Fruit fly (Drosophila melanogaster) whole organism, wandering third instar larva: ENCODE results near the gene Pka-C1.

ENCODE experiments used
- Abd-B ChIP-seq: fragments of >200 bp; optimal IDR thresholded peaks from 2 replicates; lab custom pipeline; 2017; ENCODE audit warnings: missing biosample characterization, missing genetic modification characterization
- CG32264 ChIP-seq: fragments of 200-800 bp; sonication (Bioruptor generic); optimal IDR thresholded peaks from 2 replicates; lab custom pipeline; 2016; ENCODE audit warnings: missing biosample characterization, missing genetic modification characterization
- CG9705 ChIP-seq: fragments of 200-800 bp; sonication (Bioruptor generic); optimal IDR thresholded peaks from 2 replicates; lab custom pipeline; 2018; ENCODE audit warnings: missing biosample characterization, mild to moderate bottlenecking, missing genetic modification characterization
- CrebA ChIP-seq: fragments of 200-800 bp; sonication (Bioruptor generic); optimal IDR thresholded peaks from 2 replicates; lab custom pipeline; 2016; ENCODE audit warnings: missing biosample characterization, mild to moderate bottlenecking, missing genetic modification characterization, borderline replicate concordance
- Dfd ChIP-seq: fragments of >200 bp; optimal IDR thresholded peaks from 2 replicates; lab custom pipeline; 2017; ENCODE audit warnings: missing biosample characterization, missing genetic modification characterization
- Dif ChIP-seq: fragments of 200-275, 200-300 bp; sonication (Bioruptor generic); optimal IDR thresholded peaks from 2 replicates; lab custom pipeline; 2018; ENCODE audit warnings: missing biosample characterization, missing genetic modification characterization; ENCODE audit not compliant: partially characterized antibody
- HLH106 ChIP-seq: fragments of 200-800 bp; optimal IDR thresholded peaks from 3 replicates; lab custom pipeline; 2019; ENCODE audit warnings: missing biosample characterization, mild to moderate bottlenecking, missing genetic modification characterization, moderate library complexity
- Hnf4 ChIP-seq: fragments of 200-800 bp; sonication (Bioruptor generic); optimal IDR thresholded peaks from 2 replicates; lab custom pipeline; 2016; ENCODE audit warnings: missing biosample characterization, mild to moderate bottlenecking, missing genetic modification characterization
- Hr83 ChIP-seq: fragments of 200-300 bp; sonication (Bioruptor generic); optimal IDR thresholded peaks from 2 replicates; lab custom pipeline; 2016; ENCODE audit warnings: missing biosample characterization, mild to moderate bottlenecking, missing genetic modification characterization, moderate library complexity; ENCODE audit not compliant: poor library complexity, severe bottlenecking
- Jra ChIP-seq: sonication (Bioruptor generic); optimal IDR thresholded peaks from 2 replicates; lab custom pipeline; 2016; ENCODE audit warnings: missing biosample characterization, missing genetic modification characterization
- Myc ChIP-seq: fragments of >200 bp; optimal IDR thresholded peaks from 2 replicates; lab custom pipeline; 2017
- N ChIP-seq: fragments of >200 bp; optimal IDR thresholded peaks from 2 replicates; lab custom pipeline; 2018; ENCODE audit warnings: missing biosample characterization, missing external identifiers, missing genetic modification characterization
- Rel ChIP-seq, 2 experiments: fragments of 200-800 bp; sonication (Bioruptor generic) in 1 of 2; optimal IDR thresholded peaks; 2 replicates in 1 of 2; 3 replicates in 1 of 2; lab custom pipeline; 2016 to 2019; ENCODE audit warnings: mild to moderate bottlenecking in 2 of 2, missing biosample characterization in 2 of 2, missing genetic modification characterization in 2 of 2, moderate library complexity in 1 of 2
- Sp1 ChIP-seq: fragments of 200-800 bp; sonication (Bioruptor generic); optimal IDR thresholded peaks from 3 replicates; lab custom pipeline; 2019; ENCODE audit warnings: missing biosample characterization, mild to moderate bottlenecking, missing genetic modification characterization, moderate library complexity
- br ChIP-seq: fragments of 200-800 bp; sonication (Bioruptor generic); optimal IDR thresholded peaks from 2 replicates; lab custom pipeline; 2016; ENCODE audit warnings: missing biosample characterization, missing genetic modification characterization
- brk ChIP-seq: fragments of 200-800 bp; sonication (Bioruptor generic); optimal IDR thresholded peaks from 2 replicates; lab custom pipeline; 2016; ENCODE audit warnings: missing biosample characterization, mild to moderate bottlenecking, missing genetic modification characterization
- dmrt93B ChIP-seq: fragments of 200-800 bp; sonication (Bioruptor generic); optimal IDR thresholded peaks from 2 replicates; lab custom pipeline; 2018; ENCODE audit warnings: missing biosample characterization, mild to moderate bottlenecking, missing genetic modification characterization
- dsf ChIP-seq: sonication (Bioruptor generic); optimal IDR thresholded peaks from 2 replicates; lab custom pipeline; 2016; ENCODE audit warnings: missing biosample characterization, missing genetic modification characterization, borderline replicate concordance
- ey ChIP-seq: fragments of 200-800 bp; sonication (Bioruptor generic); optimal IDR thresholded peaks from 2 replicates; lab custom pipeline; 2016; ENCODE audit warnings: missing biosample characterization, missing genetic modification characterization
- foxo ChIP-seq, 2 experiments: fragments of 200-800 bp; sonication (Bioruptor generic); optimal IDR thresholded peaks; 2 replicates in 1 of 2; 3 replicates in 1 of 2; lab custom pipeline; 2016 to 2017; ENCODE audit warnings: missing biosample characterization in 2 of 2, missing genetic modification characterization in 2 of 2
- fru ChIP-seq: fragments of 200-800 bp; sonication (Bioruptor generic); optimal IDR thresholded peaks from 3 replicates; lab custom pipeline; 2016; ENCODE audit warnings: missing biosample characterization, mild to moderate bottlenecking, missing genetic modification characterization
- h ChIP-seq: fragments of 200-800 bp; sonication (Bioruptor generic); optimal IDR thresholded peaks from 3 replicates; lab custom pipeline; 2016; ENCODE audit warnings: missing biosample characterization, mild to moderate bottlenecking, missing genetic modification characterization
- jim ChIP-seq: fragments of 175-275, 200-325 bp; sonication (Bioruptor generic); optimal IDR thresholded peaks from 2 replicates; lab custom pipeline; 2016; ENCODE audit warnings: missing biosample characterization, mild to moderate bottlenecking, missing genetic modification characterization
- lola ChIP-seq: fragments of >200 bp; optimal IDR thresholded peaks from 2 replicates; lab custom pipeline; 2017; ENCODE audit warnings: missing biosample characterization, missing genetic modification characterization
- pan ChIP-seq: fragments of >200 bp; optimal IDR thresholded peaks from 2 replicates; lab custom pipeline; 2017
- psq ChIP-seq: fragments of 200-800 bp; sonication (Bioruptor generic); optimal IDR thresholded peaks from 3 replicates; lab custom pipeline; 2017; ENCODE audit warnings: missing biosample characterization, mild to moderate bottlenecking, missing genetic modification characterization, moderate library complexity
- rgr ChIP-seq: fragments of 200-800 bp; sonication (Bioruptor generic); optimal IDR thresholded peaks from 3 replicates; lab custom pipeline; 2016; ENCODE audit warnings: missing biosample characterization, mild to moderate bottlenecking, missing genetic modification characterization
- sage ChIP-seq: fragments of 200-800 bp; sonication (Bioruptor generic); optimal IDR thresholded peaks from 2 replicates; lab custom pipeline; 2016; ENCODE audit warnings: missing biosample characterization, mild to moderate bottlenecking, missing genetic modification characterization
- usp ChIP-seq: fragments of >200 bp; optimal IDR thresholded peaks from 2 replicates; lab custom pipeline; 2017; ENCODE audit warnings: missing biosample characterization, missing genetic modification characterization

Gene Pka-C1

DNA sequence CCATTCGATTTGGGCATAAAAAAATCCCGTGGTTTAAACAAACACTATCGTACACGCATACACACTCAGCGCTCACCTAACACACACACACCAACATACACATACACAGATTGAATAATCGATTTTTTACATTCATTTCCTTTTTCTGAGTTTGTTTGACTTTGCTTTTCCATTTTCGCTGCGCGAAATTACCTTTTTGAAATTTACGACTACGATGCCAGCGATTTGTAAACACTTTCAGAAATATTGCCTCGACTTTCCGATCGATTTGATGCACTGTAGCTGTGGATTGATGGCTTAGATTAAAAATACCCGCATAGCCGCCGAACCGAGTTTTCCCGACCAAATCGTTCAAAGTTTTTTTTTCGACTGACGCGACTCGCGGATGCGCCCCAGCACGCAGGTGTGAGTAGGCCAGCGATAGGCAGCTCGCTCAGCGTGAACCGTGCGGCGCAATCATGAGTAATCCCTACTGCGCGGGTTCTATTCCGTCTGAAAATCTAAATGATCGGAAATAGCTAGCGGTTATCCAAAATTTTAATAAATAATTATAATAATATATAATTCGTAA lies at the start of gene Pka-C1:
Gene Pka-C1, minus strand, starts transcription at position 375 of the 571 bp plus-strand sequence.
- TF ChIP-seq Hnf4 (GFP tag; lab: Kevin White, UChicago) (peak; percentile 2), CG32264 (GFP tag; lab: Kevin White, UChicago) (no peak), Rel (GFP tag; optimal IDR thresholded peaks at IDR 0.05; lab: Kevin White, UChicago) (no peak), Rel (tag; optimal IDR thresholded peaks at IDR 0.05; lab: Kevin White, UChicago) (peak; percentile 64), Dif (GFP tag; lab: Kevin White, UChicago) (peak; percentile 55), HLH106 (tag; lab: Kevin White, UChicago) (peak; percentile 30), rgr (GFP tag; lab: Kevin White, UChicago) (peak; percentile 7), Hr83 (GFP tag; lab: Kevin White, UChicago) (peak; percentile 5), dmrt93B (peak; percentile 8), Sp1 (GFP tag; lab: Kevin White, UChicago) (peak; percentile 40), h (GFP tag; lab: Kevin White, UChicago) (no peak), foxo (GFP tag; optimal IDR thresholded peaks at IDR 0.05; lab: Kevin White, UChicago) (peak in 1 of 2 experiments; percentile 4), br (peak; percentile 13), lola (no peak)

DNA sequence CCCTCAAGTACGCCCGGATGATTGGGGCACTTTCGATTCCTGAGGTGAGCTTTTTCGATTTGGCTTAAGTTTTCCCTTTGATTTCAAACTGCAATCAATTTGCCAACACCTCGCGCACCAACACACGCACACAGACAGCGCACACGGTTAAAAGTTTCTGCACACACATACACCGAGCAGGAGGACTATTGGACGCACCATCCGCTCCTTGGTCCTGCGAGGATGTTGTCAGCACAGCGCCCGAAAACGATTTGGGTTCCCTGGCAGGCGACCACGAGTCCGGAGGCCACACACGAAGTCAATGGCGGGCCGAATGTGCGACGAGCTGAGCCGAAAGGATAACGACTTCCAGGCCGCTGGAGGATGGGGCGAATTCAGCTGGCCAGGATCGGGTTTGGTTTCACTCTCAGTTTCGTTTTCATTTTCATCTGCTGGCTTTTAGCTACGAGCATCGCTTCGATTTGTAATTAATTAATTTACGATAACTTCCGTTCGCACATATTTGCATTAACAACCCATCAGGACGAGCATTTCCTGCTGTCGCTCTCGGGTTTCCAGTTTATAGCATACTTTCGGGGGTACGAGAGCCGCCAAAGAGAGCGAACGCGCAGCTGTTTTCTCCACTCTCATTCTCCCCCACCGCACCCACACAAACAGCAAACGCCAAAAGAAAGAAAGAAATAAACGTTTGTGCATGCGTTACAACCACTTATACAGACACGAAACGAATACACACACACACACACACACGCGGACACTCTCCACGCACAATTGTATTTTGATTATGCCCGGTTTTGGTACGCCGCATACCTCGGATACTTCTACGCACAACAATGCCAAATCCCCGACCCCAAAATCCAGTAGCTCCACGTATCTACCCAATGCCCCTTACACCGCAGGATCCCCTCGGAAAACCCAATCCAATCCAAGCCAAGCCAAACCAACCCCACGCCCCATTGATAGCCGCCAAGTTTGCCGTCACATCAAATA lies 47.4 kb upstream of the Pka-C1 start, which contains the start of gene Nckx30C:
Gene Nckx30C, minus strand, starts transcription at position 260 of the 990 bp plus-strand sequence.
- TF ChIP-seq Abd-B (no peak), dsf (GFP tag; lab: Kevin White, UChicago) (no peak), br (no peak), brk (GFP tag; lab: Kevin White, UChicago) (no peak), Dfd (GFP tag; lab: Kevin White, UChicago) (peak; percentile 41)

DNA sequence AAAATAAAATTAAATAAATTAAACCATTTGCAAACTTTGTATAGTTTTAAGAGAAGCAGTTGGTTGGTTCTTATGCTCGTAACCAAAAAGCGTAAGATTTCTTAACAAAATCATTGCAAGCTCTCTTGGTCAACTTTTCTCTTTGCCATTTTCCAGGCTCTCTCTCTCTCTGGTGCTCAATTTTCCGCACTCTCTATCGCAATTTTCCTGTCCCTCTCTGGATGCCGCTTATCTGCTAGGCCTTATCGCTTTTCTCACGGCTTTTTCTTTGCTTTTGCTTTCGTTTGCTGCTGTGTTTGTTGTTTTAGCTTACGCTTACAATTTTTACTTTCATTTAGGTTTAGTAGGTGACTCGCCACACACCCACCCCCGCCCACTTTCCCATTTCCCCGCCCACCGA lies 45.5 kb upstream of the Pka-C1 start:
- no peak for TF ChIP-seq Hr83 (GFP tag; lab: Kevin White, UChicago)
- no peak for TF ChIP-seq h (GFP tag; lab: Kevin White, UChicago)
- TF ChIP-seq N = no peak
- no peak for TF ChIP-seq Dif (GFP tag; lab: Kevin White, UChicago)
- TF ChIP-seq CrebA (GFP tag; lab: Kevin White, UChicago) = no peak
- no peak for TF ChIP-seq lola
- TF ChIP-seq dmrt93B = no peak
- TF ChIP-seq brk (GFP tag; lab: Kevin White, UChicago) = no peak
- TF ChIP-seq CG32264 (GFP tag; lab: Kevin White, UChicago) = no peak
- no peak for TF ChIP-seq ey
- no peak for TF ChIP-seq Dfd (GFP tag; lab: Kevin White, UChicago)
- no peak for TF ChIP-seq Myc (lab: Kevin White, UChicago)
- no peak for TF ChIP-seq HLH106 (tag; lab: Kevin White, UChicago)
- TF ChIP-seq Rel (GFP tag; optimal IDR thresholded peaks at IDR 0.05; lab: Kevin White, UChicago) = no peak
- no peak for TF ChIP-seq Rel (tag; optimal IDR thresholded peaks at IDR 0.05; lab: Kevin White, UChicago)
- no peak for TF ChIP-seq br
- TF ChIP-seq, all 38 proteins: peak for 0

DNA sequence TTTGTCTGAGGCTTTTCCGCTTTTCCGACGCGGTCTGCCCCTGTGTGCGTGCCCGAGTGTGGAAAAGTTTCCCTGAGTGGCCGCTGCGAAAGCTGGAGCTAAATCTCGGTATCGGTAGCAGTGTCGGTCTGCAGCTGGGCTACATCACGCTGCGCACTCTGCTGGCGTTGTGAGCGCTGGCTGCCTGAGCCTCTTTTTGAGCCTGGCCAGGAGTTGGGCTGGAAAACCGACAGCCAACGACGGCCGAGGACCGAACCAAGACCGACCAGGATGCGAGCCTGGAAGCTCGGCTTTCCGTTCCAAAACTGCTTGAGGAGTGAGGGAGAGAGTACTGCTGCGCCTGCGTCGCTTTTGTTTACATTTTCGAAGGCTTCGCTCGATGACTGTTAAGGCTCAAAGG lies 44.7 kb upstream of the Pka-C1 start:
- TF ChIP-seq rgr (GFP tag; lab: Kevin White, UChicago) (no peak), br (no peak), Hnf4 (GFP tag; lab: Kevin White, UChicago) (no peak), fru (GFP tag; lab: Kevin White, UChicago) (no peak), h (GFP tag; lab: Kevin White, UChicago) (no peak), Jra (no peak), jim (GFP tag; lab: Kevin White, UChicago) (no peak), Dfd (GFP tag; lab: Kevin White, UChicago) (no peak), Dif (GFP tag; lab: Kevin White, UChicago) (no peak), CG9705 (GFP tag; lab: Kevin White, UChicago) (no peak), usp (no peak), pan (lab: Kevin White, UChicago) (no peak), sage (GFP tag; lab: Kevin White, UChicago) (no peak), Abd-B (no peak), psq (GFP tag; lab: Kevin White, UChicago) (no peak), N (no peak)
